Fruit fly (Drosophila melanogaster) whole organism, adult: ENCODE measurements around the gene CG31869.

Experiments used
- Mnt ChIP-seq: fragments of 200-800 bp; sonication (Bioruptor generic); optimal IDR thresholded peaks from 2 replicates; lab custom pipeline; 2016; ENCODE audit warnings: missing biosample characterization, mild to moderate bottlenecking, missing genetic modification characterization
- tj ChIP-seq: fragments of 200-800 bp; sonication (Bioruptor generic); optimal IDR thresholded peaks from 3 replicates; lab custom pipeline; 2017; ENCODE audit warnings: missing biosample characterization, mild to moderate bottlenecking, missing genetic modification characterization, moderate library complexity

DNA sequence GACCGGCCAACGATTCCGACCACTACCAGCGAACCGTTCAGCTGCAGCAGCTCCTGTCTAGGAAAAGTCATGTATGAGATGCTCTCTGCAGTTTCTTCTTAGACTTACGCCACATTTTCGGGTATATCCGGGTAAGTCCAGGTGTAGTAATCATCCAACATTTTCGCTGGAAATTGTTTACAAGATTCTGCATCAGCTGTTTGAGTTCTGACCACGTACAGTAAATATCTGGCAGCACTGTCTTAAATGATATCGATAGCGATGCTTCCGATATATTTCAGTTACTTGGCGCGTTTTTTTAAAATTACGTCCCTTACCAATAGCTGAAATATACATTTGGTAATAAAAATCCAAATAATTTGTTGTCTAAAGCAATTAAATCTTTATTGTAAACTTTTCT, 57.2 kb downstream of the CG31869 start, which contains the start of gene CG6729:
- TF ChIP-seq Mnt (GFP tag; lab: Kevin White, UChicago), result no peak
- TF ChIP-seq tj (GFP tag; lab: Kevin White, UChicago), result no peak
